Fruit fly (Drosophila melanogaster) whole organism, prepupa: Measurements from ENCODE around the gene lds.
A peak's percentile ranks its signal among the peaks of the same experiment; 100 is the strongest.

Experiments
- Blimp-1 ChIP-seq: fragments of 200-800 bp; sonication (Bioruptor generic); optimal IDR thresholded peaks from 3 replicates; lab custom pipeline; 2017; ENCODE audit warnings: missing biosample characterization, missing genetic modification characterization, mild to moderate bottlenecking, moderate library complexity, missing genetic modification reagents
- CG10669 ChIP-seq: fragments of 200-800 bp; sonication (Bioruptor generic); optimal IDR thresholded peaks from 3 replicates; lab custom pipeline; 2018; ENCODE audit warnings: missing biosample characterization, mild to moderate bottlenecking, missing genetic modification characterization, moderate library complexity
- CG11902 ChIP-seq: fragments of 200-800 bp; sonication (Bioruptor generic); optimal IDR thresholded peaks from 3 replicates; lab custom pipeline; 2016; ENCODE audit warnings: missing biosample characterization, missing genetic modification characterization
- CG15336 ChIP-seq: fragments of 200-800 bp; sonication (Bioruptor generic); IDR thresholded peaks from 2 replicates; pipeline ENCODE4 v1.3.6; 2022; ENCODE audit warnings: missing biosample characterization, missing genetic modification characterization
- CG16779 ChIP-seq: fragments of 200-800 bp; sonication (Bioruptor generic); optimal IDR thresholded peaks from 3 replicates; lab custom pipeline; 2017; ENCODE audit warnings: missing biosample characterization, mild to moderate bottlenecking, missing genetic modification characterization
- CG3032 ChIP-seq: fragments of 200-800 bp; optimal IDR thresholded peaks from 2 replicates; lab custom pipeline; 2019; ENCODE audit warnings: missing biosample characterization, mild to moderate bottlenecking, missing genetic modification characterization, moderate library complexity
- CG31627 ChIP-seq: fragments of 200-800 bp; sonication (Bioruptor generic); optimal IDR thresholded peaks from 3 replicates; lab custom pipeline; 2016; ENCODE audit warnings: missing biosample characterization, missing genetic modification characterization
- CG32006 ChIP-seq: fragments of 200-800 bp; sonication (Bioruptor generic); optimal IDR thresholded peaks from 3 replicates; lab custom pipeline; 2017; ENCODE audit warnings: missing biosample characterization, mild to moderate bottlenecking, missing genetic modification characterization
- CG34406 ChIP-seq: fragments of 200-800 bp; sonication (Bioruptor generic); optimal IDR thresholded peaks from 3 replicates; lab custom pipeline; 2016; ENCODE audit warnings: missing biosample characterization, missing genetic modification characterization
- CG4318 ChIP-seq: fragments of 200-800 bp; sonication (Bioruptor generic); optimal IDR thresholded peaks from 3 replicates; lab custom pipeline; 2017; ENCODE audit warnings: missing biosample characterization, mild to moderate bottlenecking, missing genetic modification characterization
- CG6163 ChIP-seq: fragments of 200-800 bp; sonication (Bioruptor generic); IDR thresholded peaks from 3 replicates; pipeline ENCODE4 v1.3.6; 2022; ENCODE audit warnings: missing biosample characterization, missing genetic modification characterization
- CG6276 ChIP-seq: fragments of 200-800 bp; sonication (Bioruptor generic); optimal IDR thresholded peaks from 2 replicates; lab custom pipeline; 2017; ENCODE audit warnings: missing biosample characterization, mild to moderate bottlenecking, missing genetic modification characterization
- CG6808 ChIP-seq: fragments of 200-800 bp; sonication (Bioruptor generic); optimal IDR thresholded peaks from 3 replicates; lab custom pipeline; 2017; ENCODE audit warnings: missing biosample characterization, missing genetic modification characterization, mild to moderate bottlenecking, moderate library complexity, missing genetic modification reagents
- CG6854 ChIP-seq: fragments of 200-800 bp; sonication (Bioruptor generic); optimal IDR thresholded peaks from 2 replicates; lab custom pipeline; 2017; ENCODE audit warnings: missing biosample characterization, mild to moderate bottlenecking, missing genetic modification characterization
- CG7368 ChIP-seq: fragments of 200-800 bp; sonication (Bioruptor generic); optimal IDR thresholded peaks from 3 replicates; lab custom pipeline; 2016; ENCODE audit warnings: missing biosample characterization, missing genetic modification characterization
- CG8319 ChIP-seq: fragments of 200-800 bp; sonication (Bioruptor generic); optimal IDR thresholded peaks from 3 replicates; lab custom pipeline; 2016; ENCODE audit warnings: missing biosample characterization, missing genetic modification characterization
- CG8632 ChIP-seq: fragments of 200-800 bp; sonication (Bioruptor generic); optimal IDR thresholded peaks from 3 replicates; lab custom pipeline; 2016; ENCODE audit warnings: missing biosample characterization, missing genetic modification characterization
- Eip75B ChIP-seq: fragments of 200-800 bp; sonication (Bioruptor generic); optimal IDR thresholded peaks from 3 replicates; lab custom pipeline; 2016; ENCODE audit warnings: missing biosample characterization, missing genetic modification characterization
- Eip78C ChIP-seq: fragments of 200-800 bp; sonication (Bioruptor generic); peaks from one replicate; lab custom pipeline; 2016; ENCODE audit warnings: missing biosample characterization, missing genetic modification characterization
- Ets96B ChIP-seq: fragments of 200-800 bp; optimal IDR thresholded peaks from 2 replicates; lab custom pipeline; 2019; ENCODE audit warnings: missing biosample characterization, mild to moderate bottlenecking, missing genetic modification characterization, moderate library complexity
- Hr39 ChIP-seq: fragments of 200-800 bp; sonication (Bioruptor generic); optimal IDR thresholded peaks from 2 replicates; lab custom pipeline; 2016; ENCODE audit warnings: missing biosample characterization, missing genetic modification characterization
- Hr4 ChIP-seq: fragments of 200-800 bp; sonication (Bioruptor generic); optimal IDR thresholded peaks from 3 replicates; lab custom pipeline; 2016; ENCODE audit warnings: missing biosample characterization, missing genetic modification characterization
- Lpt ChIP-seq: fragments of 200-800 bp; sonication (Bioruptor generic); optimal IDR thresholded peaks from 3 replicates; lab custom pipeline; 2016; ENCODE audit warnings: missing biosample characterization, missing genetic modification characterization
- Met ChIP-seq: fragments of 200-800 bp; sonication (Bioruptor generic); optimal IDR thresholded peaks from 3 replicates; lab custom pipeline; 2016; ENCODE audit warnings: missing biosample characterization, missing genetic modification characterization
- OdsH ChIP-seq: fragments of 200-800 bp; sonication (Bioruptor generic); optimal IDR thresholded peaks from 3 replicates; lab custom pipeline; 2016; ENCODE audit warnings: missing biosample characterization, missing genetic modification characterization
- Sox102F ChIP-seq: fragments of 200-800 bp; sonication (Bioruptor generic); optimal IDR thresholded peaks from 2 replicates; lab custom pipeline; 2016; ENCODE audit warnings: missing biosample characterization, mild to moderate bottlenecking, missing genetic modification characterization
- Sox14 ChIP-seq: fragments of 200-800 bp; sonication (Bioruptor generic); optimal IDR thresholded peaks from 3 replicates; lab custom pipeline; 2016; ENCODE audit warnings: missing biosample characterization, missing genetic modification characterization
- achi ChIP-seq: fragments of 200-800 bp; sonication (Bioruptor generic); optimal IDR thresholded peaks from 3 replicates; lab custom pipeline; 2016; ENCODE audit warnings: missing biosample characterization, missing genetic modification characterization
- cyc ChIP-seq: fragments of 200-800 bp; sonication (Bioruptor generic); optimal IDR thresholded peaks from 3 replicates; lab custom pipeline; 2016; ENCODE audit warnings: missing biosample characterization, missing genetic modification characterization
- eg ChIP-seq: fragments of 200-800 bp; sonication (Bioruptor generic); IDR thresholded peaks from 3 replicates; pipeline ENCODE4 v1.3.6; 2022; ENCODE audit warnings: missing biosample characterization, missing genetic modification characterization
- esn ChIP-seq: fragments of 200-800 bp; sonication (Bioruptor generic); optimal IDR thresholded peaks from 2 replicates; lab custom pipeline; 2016; ENCODE audit warnings: missing biosample characterization, mild to moderate bottlenecking, missing genetic modification characterization, moderate library complexity
- fd59A ChIP-seq: fragments of 200-800 bp; sonication (Bioruptor generic); optimal IDR thresholded peaks from 2 replicates; lab custom pipeline; 2017; ENCODE audit warnings: missing biosample characterization, mild to moderate bottlenecking, missing genetic modification characterization, missing genetic modification reagents
- lz ChIP-seq: fragments of 200-800 bp; sonication (Bioruptor generic); optimal IDR thresholded peaks from 3 replicates; lab custom pipeline; 2016; ENCODE audit warnings: missing biosample characterization, missing genetic modification characterization
- net ChIP-seq: fragments of 200-800 bp; sonication (Bioruptor generic); optimal IDR thresholded peaks from 3 replicates; lab custom pipeline; 2016; ENCODE audit warnings: missing biosample characterization, missing genetic modification characterization
- pdm3 ChIP-seq: fragments of 200-800 bp; sonication (Bioruptor generic); optimal IDR thresholded peaks from 3 replicates; lab custom pipeline; 2016; ENCODE audit warnings: missing biosample characterization, missing genetic modification characterization
- spab ChIP-seq: fragments of 200-800 bp; sonication (Bioruptor generic); optimal IDR thresholded peaks from 2 replicates; lab custom pipeline; 2017; ENCODE audit warnings: missing biosample characterization, mild to moderate bottlenecking, missing genetic modification characterization, missing genetic modification reagents
- svp ChIP-seq: fragments of 200-800 bp; sonication (Bioruptor generic); peaks from one replicate; lab custom pipeline; 2016; ENCODE audit warnings: missing biosample characterization, missing genetic modification characterization
- topi ChIP-seq: fragments of 200-800 bp; sonication (Bioruptor generic); optimal IDR thresholded peaks from 3 replicates; lab custom pipeline; 2016; ENCODE audit warnings: missing biosample characterization, missing genetic modification characterization
- vri ChIP-seq: fragments of 200-800 bp; sonication (Bioruptor generic); optimal IDR thresholded peaks from 3 replicates; lab custom pipeline; 2016; ENCODE audit warnings: missing biosample characterization, mild to moderate bottlenecking, missing genetic modification characterization

Gene lds

dm6 chr3R:7895457-7895856, 24.8 kb upstream of the lds start (continued):
- TF ChIP-seq CG6854 (GFP tag; lab: Kevin White, UChicago): peak; percentile 36
- peak; percentile 98 for TF ChIP-seq CG15336
- TF ChIP-seq net (GFP tag; lab: Kevin White, UChicago): peak; percentile 86
- TF ChIP-seq topi: peak; percentile 49
- no peak for TF ChIP-seq Blimp-1 (GFP tag; lab: Kevin White, UChicago)
- peak; percentile 95 for TF ChIP-seq CG6163 (GFP tag; lab: Robert Waterston, UW)
- peak; percentile 83 for TF ChIP-seq spab (GFP tag; lab: Kevin White, UChicago)
- peak; percentile 76 for TF ChIP-seq OdsH
- TF ChIP-seq CG8632 (GFP tag; lab: Kevin White, UChicago): peak; percentile 83
- peak; percentile 91 for TF ChIP-seq Ets96B (tag; lab: Kevin White, UChicago)
- peak; percentile 85 for TF ChIP-seq achi (GFP tag; lab: Kevin White, UChicago)
- no peak for TF ChIP-seq CG6808 (GFP tag; lab: Kevin White, UChicago)
- TF ChIP-seq Met: no peak
- peak; percentile 89 for TF ChIP-seq CG10669
- peak; percentile 97 for TF ChIP-seq eg (GFP tag; lab: Robert Waterston, UW)

- TF ChIP-seq CG16779 (tag; lab: Kevin White, UChicago) (no peak), CG15336 (no peak), Eip75B (GFP tag; lab: Kevin White, UChicago) (no peak), cyc (GFP tag; lab: Kevin White, UChicago) (no peak), Met (no peak), Eip78C (GFP tag; lab: Kevin White, UChicago) (no peak), Sox102F (GFP tag; lab: Kevin White, UChicago) (no peak), Hr4 (no peak), CG6276 (no peak), CG6854 (GFP tag; lab: Kevin White, UChicago) (no peak), vri (GFP tag; lab: Kevin White, UChicago) (no peak), CG32006 (GFP tag; lab: Kevin White, UChicago) (no peak), esn (GFP tag; lab: Kevin White, UChicago) (no peak)
Measured at dm6 chr3R:7899277-7899676, 21.0 kb upstream of the lds start.

dm6 chr3R:7902313-7902872, 17.8 kb upstream of the lds start, which contains the start of gene mRpS9:
Gene mRpS9 (minus strand): TSS chr3R:7902667.
- TF ChIP-seq cyc (GFP tag; lab: Kevin White, UChicago) (no peak), CG11902 (GFP tag; lab: Kevin White, UChicago) (no peak), Sox14 (GFP tag; lab: Kevin White, UChicago) (no peak), Met (no peak), CG8632 (GFP tag; lab: Kevin White, UChicago) (no peak), Lpt (no peak), CG32006 (GFP tag; lab: Kevin White, UChicago) (no peak), CG6854 (GFP tag; lab: Kevin White, UChicago) (no peak), CG34406 (GFP tag; lab: Kevin White, UChicago) (no peak), CG3032 (tag; lab: Kevin White, UChicago) (no peak), CG4318 (GFP tag; lab: Kevin White, UChicago) (no peak), CG7368 (GFP tag; lab: Kevin White, UChicago) (no peak), eg (GFP tag; lab: Robert Waterston, UW) (no peak), CG8319 (GFP tag; lab: Kevin White, UChicago) (no peak), svp (no peak), CG31627 (no peak), lz (no peak), fd59A (GFP tag; lab: Kevin White, UChicago) (no peak), Hr39 (no peak), pdm3 (GFP tag; lab: Kevin White, UChicago) (no peak)
- TF ChIP-seq, all 60 proteins: peak for 0
